Worm (Caenorhabditis elegans): ENCODE data around the gene H03E18.2.

DNA sequence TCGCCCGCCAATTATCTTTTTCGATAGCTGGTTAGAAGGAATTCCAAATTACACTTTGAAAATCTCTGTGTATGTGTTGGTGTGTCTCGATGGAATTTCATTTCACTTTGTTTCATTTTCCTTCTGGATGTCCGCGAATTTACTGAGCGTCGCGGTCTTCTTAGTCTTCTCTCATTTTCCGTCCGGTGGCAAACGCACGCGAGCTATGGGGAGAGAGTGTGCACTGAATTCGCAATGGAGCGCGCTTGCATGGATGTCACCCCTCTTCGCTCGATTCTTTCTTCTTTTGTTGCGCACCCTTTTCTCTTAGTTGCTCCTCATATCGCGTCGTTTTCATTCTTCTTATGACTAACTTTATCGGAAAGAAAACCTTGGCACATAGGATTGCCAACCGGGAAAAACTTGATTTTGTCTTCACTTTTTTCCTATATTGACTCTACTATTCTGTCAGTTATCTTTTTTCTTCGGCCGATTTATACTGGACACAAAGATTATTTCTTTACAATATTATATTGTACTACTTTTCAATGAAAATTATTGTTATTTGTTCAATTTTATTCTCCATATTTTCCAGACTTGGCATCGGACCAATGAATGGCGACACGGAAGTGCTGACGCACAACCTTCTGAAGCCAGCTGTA is 31.5 kb upstream of the H03E18.2 start, which contains the start of gene dhhc-14:
- TF ChIP-seq flt-1 (GFP tag; IDR thresholded peaks at IDR 0.05) (0 out of 2 replicates have a peak, but pooled peaks have one; percentile 52), ref-1 (GFP tag; conservative IDR thresholded peaks at IDR 0.05) (no peak), klf-2 (GFP tag; conservative IDR thresholded peaks at IDR 0.05) (no peak), cog-1 (tag; optimal IDR thresholded peaks at IDR 0.05) (peak; percentile 37), ztf-29 (GFP tag; IDR thresholded peaks at IDR 0.05) (no peak), ztf-23 (GFP tag; IDR thresholded peaks at IDR 0.05) (peak; percentile 64; the same call in 1 of the 2 replicates), T22C8.4 (GFP tag; IDR thresholded peaks at IDR 0.05) (no peak)

Measured in whole organism, midembryonic.